Worm (Caenorhabditis elegans) whole organism, L1 larva: ENCODE data around the gene nlp-36.

Experiments
- C04F5.9 ChIP-seq: sonication (generic microtip); optimal IDR thresholded peaks from 2 replicates; lab custom pipeline; 2016; ENCODE audit warnings: missing genetic modification characterization, missing compliant biosample characterization
- C16A3.4 ChIP-seq: fragments of 150-350 bp; optimal IDR thresholded peaks from 2 replicates; lab custom pipeline; 2014; ENCODE audit warnings: missing biosample characterization, missing genetic modification characterization
- C34B4.2 ChIP-seq: sonication (generic microtip); optimal IDR thresholded peaks from 2 replicates; lab custom pipeline; 2017; ENCODE audit warnings: mild to moderate bottlenecking, missing genetic modification characterization, missing compliant biosample characterization
- Y116A8C.19 ChIP-seq: sonication (generic microtip); optimal IDR thresholded peaks from 2 replicates; lab custom pipeline; 2016; ENCODE audit warnings: missing compliant biosample characterization, missing genetic modification characterization, borderline replicate concordance
- blmp-1 ChIP-seq: fragments of 150-350 bp; optimal IDR thresholded peaks from 2 replicates; lab custom pipeline; 2014; ENCODE audit warnings: missing biosample characterization, missing genetic modification characterization
- ceh-63 ChIP-seq: fragments of 200-800 bp; sonication (Bioruptor generic); optimal IDR thresholded peaks from 2 replicates; lab custom pipeline; 2018; ENCODE audit warnings: mild to moderate bottlenecking, missing genetic modification characterization, missing compliant biosample characterization
- ceh-82 ChIP-seq, 3 experiments: fragments of 150-350 bp in 1 of 3; sonication (generic microtip) in 2 of 3; optimal IDR thresholded peaks; 2 replicates each; lab custom pipeline; 2014 to 2017; ENCODE audit warnings: missing biosample characterization in 3 of 3, missing genetic modification characterization in 3 of 3
- ceh-88 ChIP-seq: fragments of 200-800 bp; sonication (Bioruptor generic); IDR thresholded peaks from 2 replicates; pipeline ENCODE4 v1.3.6; 2022; ENCODE audit warnings: missing genetic modification characterization, missing compliant biosample characterization
- dsc-1 ChIP-seq: sonication (generic microtip); optimal IDR thresholded peaks from 2 replicates; lab custom pipeline; 2016; ENCODE audit warnings: mild to moderate bottlenecking, missing genetic modification characterization, missing compliant biosample characterization
- efl-1 ChIP-seq, 4 experiments: fragments of 150-350 bp; optimal IDR thresholded peaks in 3 of 4; peaks in 1 of 4; 1 replicate in 1 of 4; 2 replicates in 3 of 4; lab custom pipeline; 2014; ENCODE audit warnings: missing biosample characterization in 2 of 4, missing genetic modification characterization in 2 of 4, missing genetic modification reagents in 2 of 4
- efl-3 ChIP-seq: fragments of 200-800 bp; sonication (Bioruptor generic); optimal IDR thresholded peaks from 2 replicates; lab custom pipeline; 2018; ENCODE audit warnings: mild to moderate bottlenecking, missing genetic modification characterization, missing compliant biosample characterization
- fkh-8 ChIP-seq: sonication (generic microtip); optimal IDR thresholded peaks from 2 replicates; lab custom pipeline; 2016; ENCODE audit warnings: mild to moderate bottlenecking, missing genetic modification characterization, missing compliant biosample characterization
- fos-1 ChIP-seq: fragments of 150-350 bp; optimal IDR thresholded peaks from 2 replicates; lab custom pipeline; 2014; ENCODE audit warnings: missing biosample characterization, missing genetic modification characterization
- hlh-4 ChIP-seq: sonication (generic microtip); optimal IDR thresholded peaks from 2 replicates; lab custom pipeline; 2016; ENCODE audit warnings: mild to moderate bottlenecking, missing genetic modification characterization, missing compliant biosample characterization
- hpl-2 ChIP-seq: fragments of 150-350 bp; optimal IDR thresholded peaks from 2 replicates; lab custom pipeline; 2014; ENCODE audit warnings: missing biosample characterization, missing genetic modification reagents, missing genetic modification characterization
- isw-1 ChIP-seq: fragments of 200-800 bp; sonication (Bioruptor generic); IDR thresholded peaks from 2 replicates; pipeline ENCODE4 v1.3.6; 2022; ENCODE audit warnings: missing genetic modification characterization, missing compliant biosample characterization
- jun-1 ChIP-seq: fragments of 150-350 bp; optimal IDR thresholded peaks from 2 replicates; lab custom pipeline; 2014; ENCODE audit warnings: missing biosample characterization, missing genetic modification reagents, missing genetic modification characterization
- lin-13 ChIP-seq: fragments of 150-350 bp; optimal IDR thresholded peaks from 2 replicates; lab custom pipeline; 2014; ENCODE audit warnings: missing biosample characterization, missing genetic modification reagents, missing genetic modification characterization
- lin-14 ChIP-seq: fragments of 200-800 bp; sonication (Bioruptor generic); optimal IDR thresholded peaks from 2 replicates; lab custom pipeline; 2018; ENCODE audit warnings: mild to moderate bottlenecking, missing genetic modification characterization, moderate library complexity, missing compliant biosample characterization
- lin-15B ChIP-seq: fragments of 150-350 bp; sonication (generic microtip); optimal IDR thresholded peaks from 3 replicates; lab custom pipeline; 2014; ENCODE audit warnings: missing biosample characterization, missing genetic modification characterization
- lin-35 ChIP-seq, 2 experiments: fragments of 150-350 bp; optimal IDR thresholded peaks; 2 replicates each; lab custom pipeline; 2014; ENCODE audit warnings: missing biosample characterization in 2 of 2, missing genetic modification characterization in 2 of 2, missing genetic modification reagents in 2 of 2
- lin-39 ChIP-seq: fragments of 150-350 bp; optimal IDR thresholded peaks from 2 replicates; lab custom pipeline; 2014; ENCODE audit warnings: missing biosample characterization, missing genetic modification reagents, missing genetic modification characterization
- lsy-2 ChIP-seq, 2 experiments: fragments of 150-350 bp; optimal IDR thresholded peaks; 2 replicates each; lab custom pipeline; 2014; ENCODE audit warnings: missing biosample characterization in 2 of 2, missing genetic modification characterization in 2 of 2
- mab-9 ChIP-seq: fragments of 200-800 bp; sonication (Bioruptor generic); IDR thresholded peaks from 2 replicates; pipeline ENCODE4 v1.3.6; 2022; ENCODE audit warnings: missing genetic modification reagents, missing genetic modification characterization, missing compliant biosample characterization
- mdl-1 ChIP-seq, 2 experiments: fragments of 150-350 bp; optimal IDR thresholded peaks; 2 replicates each; lab custom pipeline; 2014 to 2017; ENCODE audit warnings: missing biosample characterization in 2 of 2, missing genetic modification characterization in 2 of 2, inconsistent platforms in 1 of 2
- mef-2 ChIP-seq: fragments of 150-350 bp; optimal IDR thresholded peaks from 2 replicates; lab custom pipeline; 2014; ENCODE audit warnings: missing biosample characterization, missing genetic modification characterization
- mep-1 ChIP-seq: fragments of 150-350 bp; optimal IDR thresholded peaks from 2 replicates; lab custom pipeline; 2014; ENCODE audit warnings: missing biosample characterization, missing genetic modification characterization
- nhr-19 ChIP-seq: fragments of 200-800 bp; sonication (Bioruptor generic); conservative IDR thresholded peaks from 2 replicates; pipeline ENCODE4 v1.3.6; 2022; ENCODE audit warnings: missing genetic modification characterization, missing compliant biosample characterization
- nhr-20 ChIP-seq: sonication (generic microtip); optimal IDR thresholded peaks from 2 replicates; lab custom pipeline; 2016; ENCODE audit warnings: mild to moderate bottlenecking, missing genetic modification characterization, missing compliant biosample characterization
- nhr-28 ChIP-seq: fragments of 150-350 bp; optimal IDR thresholded peaks from 2 replicates; lab custom pipeline; 2014; ENCODE audit warnings: missing biosample characterization, missing genetic modification characterization
- nhr-47 ChIP-seq: sonication (generic microtip); optimal IDR thresholded peaks from 2 replicates; lab custom pipeline; 2016; ENCODE audit warnings: mild to moderate bottlenecking, missing genetic modification characterization, moderate library complexity, missing compliant biosample characterization
- nhr-71 ChIP-seq: sonication (generic microtip); optimal IDR thresholded peaks from 2 replicates; lab custom pipeline; 2016; ENCODE audit warnings: mild to moderate bottlenecking, missing genetic modification characterization, moderate library complexity, missing compliant biosample characterization
- nhr-76 ChIP-seq: sonication (generic microtip); optimal IDR thresholded peaks from 2 replicates; lab custom pipeline; 2017; ENCODE audit warnings: missing biosample characterization, missing genetic modification characterization
- nhr-77 ChIP-seq: fragments of 150-350 bp; optimal IDR thresholded peaks from 2 replicates; lab custom pipeline; 2014; ENCODE audit warnings: missing biosample characterization, missing genetic modification characterization
- nhr-85 ChIP-seq: sonication (generic microtip); peaks from one replicate; lab custom pipeline; 2016; ENCODE audit warnings: missing genetic modification characterization, inconsistent platforms, missing compliant biosample characterization
- pag-3 ChIP-seq: sonication (generic microtip); optimal IDR thresholded peaks from 2 replicates; lab custom pipeline; 2017; ENCODE audit warnings: missing genetic modification characterization, mild to moderate bottlenecking, missing compliant biosample characterization, antibody characterized with exemption, borderline replicate concordance; ENCODE audit not compliant: insufficient read depth
- pqm-1 ChIP-seq: sonication (generic microtip); optimal IDR thresholded peaks from 3 replicates; lab custom pipeline; 2017; ENCODE audit warnings: missing biosample characterization, missing genetic modification characterization
- rnt-1 ChIP-seq: sonication (generic microtip); optimal IDR thresholded peaks from 2 replicates; lab custom pipeline; 2016; ENCODE audit warnings: mild to moderate bottlenecking, missing genetic modification characterization, moderate library complexity, missing compliant biosample characterization
- skn-1 ChIP-seq: fragments of 150-350 bp; optimal IDR thresholded peaks from 2 replicates; lab custom pipeline; 2014; ENCODE audit warnings: missing biosample characterization, missing genetic modification characterization
- snu-23 ChIP-seq: sonication (generic microtip); optimal IDR thresholded peaks from 2 replicates; lab custom pipeline; 2016; ENCODE audit warnings: missing genetic modification characterization, missing compliant biosample characterization
- sox-4 ChIP-seq: sonication (generic microtip); optimal IDR thresholded peaks from 2 replicates; lab custom pipeline; 2016; ENCODE audit warnings: missing genetic modification characterization, missing compliant biosample characterization
- sptf-1 ChIP-seq: fragments of 150-350 bp; optimal IDR thresholded peaks from 2 replicates; lab custom pipeline; 2014; ENCODE audit warnings: missing biosample characterization, missing genetic modification characterization
- swsn-7 ChIP-seq: sonication (generic microtip); optimal IDR thresholded peaks from 2 replicates; lab custom pipeline; 2016; ENCODE audit warnings: missing genetic modification characterization, missing compliant biosample characterization
- tlp-1 ChIP-seq: fragments of 150-350 bp; optimal IDR thresholded peaks from 2 replicates; lab custom pipeline; 2014; ENCODE audit warnings: missing biosample characterization, missing genetic modification characterization
- unc-62 ChIP-seq: fragments of 150-350 bp; optimal IDR thresholded peaks from 2 replicates; lab custom pipeline; 2014; ENCODE audit warnings: missing biosample characterization, missing genetic modification reagents, missing genetic modification characterization
- unc-86 ChIP-seq: sonication (generic microtip); optimal IDR thresholded peaks from 2 replicates; lab custom pipeline; 2016; ENCODE audit warnings: missing genetic modification characterization, missing compliant biosample characterization
- unc-98 ChIP-seq: fragments of 200-800 bp; sonication (Bioruptor generic); IDR thresholded peaks from 2 replicates; pipeline ENCODE4 v1.3.6; 2022; ENCODE audit warnings: missing genetic modification characterization, missing compliant biosample characterization
- vab-15 ChIP-seq: sonication (generic microtip); optimal IDR thresholded peaks from 2 replicates; lab custom pipeline; 2017; ENCODE audit warnings: missing genotype, mild to moderate bottlenecking, missing genetic modification characterization, missing compliant biosample characterization
- xbp-1 ChIP-seq: sonication (generic microtip); optimal IDR thresholded peaks from 2 replicates; lab custom pipeline; 2016; ENCODE audit warnings: missing genetic modification characterization, missing compliant biosample characterization
- zip-4 ChIP-seq: fragments of 200-800 bp; sonication (Bioruptor generic); optimal IDR thresholded peaks from 2 replicates; lab custom pipeline; 2018; ENCODE audit warnings: mild to moderate bottlenecking, missing genetic modification characterization, moderate library complexity, missing compliant biosample characterization
- ztf-11 ChIP-seq, 2 experiments: sonication (generic microtip); optimal IDR thresholded peaks; 2 replicates each; lab custom pipeline; 2016 to 2017; ENCODE audit warnings: missing genetic modification characterization in 2 of 2, missing biosample characterization in 1 of 2, missing compliant biosample characterization in 1 of 2

nlp-36 gene

DNA sequence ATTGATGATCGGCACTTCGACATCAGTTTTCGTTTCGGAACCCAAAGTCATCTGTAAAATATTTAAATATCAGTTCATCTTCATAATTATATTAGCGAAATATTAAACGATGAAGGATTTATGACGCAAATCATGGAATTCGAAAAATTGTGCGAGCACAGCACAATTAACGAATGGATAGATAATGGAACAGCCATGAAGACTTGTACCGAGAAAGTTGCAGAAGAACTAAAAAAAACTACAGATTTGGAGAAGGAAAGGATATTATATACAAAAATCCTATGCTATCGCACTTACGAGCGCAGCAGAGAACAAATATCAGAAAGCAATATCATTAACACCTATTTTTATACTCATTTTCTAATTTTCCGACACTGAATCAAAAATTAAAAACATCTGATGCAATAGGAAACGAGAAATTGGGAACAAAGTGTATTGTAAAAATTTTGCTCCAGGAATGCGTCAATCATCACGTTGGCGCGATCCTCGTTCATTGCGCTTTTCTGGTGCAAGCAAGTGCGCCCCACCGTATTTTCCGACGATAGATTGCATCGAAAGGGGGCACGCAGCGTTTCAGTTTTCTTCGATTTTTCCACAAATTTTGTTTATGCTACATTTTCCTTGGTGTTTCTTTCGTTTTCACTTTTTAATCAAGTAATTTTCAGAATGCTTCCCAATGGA lies 33.0 kb downstream of the nlp-36 start, which contains the start of the genes clu-1 and prp-40 (continued):
- TF ChIP-seq isw-1 (GFP tag; lab: Robert Waterston, UW) (peak; percentile 88), fkh-8 (tag; lab: Kevin White, UChicago) (peak; percentile 86), hpl-2 (GFP tag; lab: Kevin White, UChicago) (peak; percentile 70), ztf-11 (tag; optimal IDR thresholded peaks at IDR 0.05; lab: Kevin White, UChicago) (peak in 1 of 2 experiments; percentile 37), xbp-1 (tag; lab: Kevin White, UChicago) (peak; percentile 90), hlh-4 (no peak), unc-62 (no peak), Y116A8C.19 (no peak), nhr-85 (tag; lab: Kevin White, UChicago) (peak; percentile 94), nhr-20 (tag; lab: Kevin White, UChicago) (peak; percentile 93), mab-9 (GFP tag; lab: Robert Waterston, UW) (peak; percentile 76), mep-1 (tag; lab: Kevin White, UChicago) (peak; percentile 89), unc-98 (GFP tag; lab: Robert Waterston, UW) (no peak), dsc-1 (peak; percentile 98), nhr-47 (tag; lab: Kevin White, UChicago) (peak; percentile 93), jun-1 (peak; percentile 81), ceh-88 (GFP tag; lab: Robert Waterston, UW) (no peak), skn-1 (tag; lab: Kevin White, UChicago) (peak; percentile 78), efl-1 (optimal IDR thresholded peaks at IDR 0.05; lab: Kevin White, UChicago) (peak; percentile 88 to 89), efl-1 (GFP tag; optimal IDR thresholded peaks at IDR 0.05 in 1 of 2; lab: Kevin White, UChicago) (peak; percentile 82 to 98), blmp-1 (tag; lab: Kevin White, UChicago) (no peak), efl-3 (GFP tag; lab: Kevin White, UChicago) (no peak), unc-86 (tag; lab: Kevin White, UChicago) (peak; percentile 88), tlp-1 (tag; lab: Kevin White, UChicago) (no peak), nhr-19 (GFP tag; lab: Robert Waterston, UW) (peak; percentile 89), nhr-71 (tag; lab: Kevin White, UChicago) (peak; percentile 94), C04F5.9 (tag; lab: Kevin White, UChicago) (peak; percentile 70), pag-3 (tag; lab: Kevin White, UChicago) (no peak), swsn-7 (tag; lab: Kevin White, UChicago) (peak; percentile 91), zip-4 (peak; percentile 52), nhr-28 (tag; lab: Kevin White, UChicago) (no peak), ceh-63 (GFP tag; lab: Kevin White, UChicago) (no peak), mef-2 (tag; lab: Kevin White, UChicago) (peak; percentile 71), sox-4 (tag; lab: Kevin White, UChicago) (peak; percentile 60), lin-13 (GFP tag; lab: Kevin White, UChicago) (peak; percentile 89), lin-39 (tag; lab: Kevin White, UChicago) (peak; percentile 65), mdl-1 (tag; optimal IDR thresholded peaks at IDR 0.05; lab: Kevin White, UChicago) (peak in 1 of 2 experiments; percentile 83), lin-15B (tag; lab: Kevin White, UChicago) (peak; percentile 93), sptf-1 (tag; lab: Kevin White, UChicago) (no peak), vab-15 (tag; lab: Kevin White, UChicago) (no peak)

- TF ChIP-seq lsy-2 (tag; optimal IDR thresholded peaks at IDR 0.05; lab: Kevin White, UChicago) (peak in 1 of 2 experiments; percentile 35), pqm-1 (no peak), ceh-82 (tag; optimal IDR thresholded peaks at IDR 0.05; lab: Kevin White, UChicago) (no peak), hpl-2 (GFP tag; lab: Kevin White, UChicago) (no peak), unc-98 (GFP tag; lab: Robert Waterston, UW) (no peak), lin-35 (GFP tag; optimal IDR thresholded peaks at IDR 0.05; lab: Kevin White, UChicago) (peak in 1 of 2 experiments; percentile 30), C16A3.4 (tag; lab: Kevin White, UChicago) (no peak), mef-2 (tag; lab: Kevin White, UChicago) (no peak), nhr-77 (no peak), lin-14 (GFP tag; lab: Kevin White, UChicago) (no peak), snu-23 (GFP tag; lab: Kevin White, UChicago) (peak; percentile 20), nhr-47 (tag; lab: Kevin White, UChicago) (peak; percentile 7), C34B4.2 (no peak), nhr-28 (tag; lab: Kevin White, UChicago) (no peak), efl-1 (optimal IDR thresholded peaks at IDR 0.05; lab: Kevin White, UChicago) (no peak), efl-1 (GFP tag; optimal IDR thresholded peaks at IDR 0.05 in 1 of 2; lab: Kevin White, UChicago) (peak in 1 of 2 experiments; percentile 16), nhr-85 (tag; lab: Kevin White, UChicago) (no peak), rnt-1 (no peak), nhr-76 (tag; lab: Kevin White, UChicago) (no peak), fos-1 (tag; lab: Kevin White, UChicago) (no peak)
Observed at ce11 chrIII:9523581-9523980, 35.0 kb downstream of the nlp-36 start, which contains the start of gene mrps-23. Gene mrps-23 (minus strand): TSS chrIII:9523672.
